Worm (Caenorhabditis elegans): ENCODE data around the gene K02G10.5.

The K02G10.5 gene

DNA sequence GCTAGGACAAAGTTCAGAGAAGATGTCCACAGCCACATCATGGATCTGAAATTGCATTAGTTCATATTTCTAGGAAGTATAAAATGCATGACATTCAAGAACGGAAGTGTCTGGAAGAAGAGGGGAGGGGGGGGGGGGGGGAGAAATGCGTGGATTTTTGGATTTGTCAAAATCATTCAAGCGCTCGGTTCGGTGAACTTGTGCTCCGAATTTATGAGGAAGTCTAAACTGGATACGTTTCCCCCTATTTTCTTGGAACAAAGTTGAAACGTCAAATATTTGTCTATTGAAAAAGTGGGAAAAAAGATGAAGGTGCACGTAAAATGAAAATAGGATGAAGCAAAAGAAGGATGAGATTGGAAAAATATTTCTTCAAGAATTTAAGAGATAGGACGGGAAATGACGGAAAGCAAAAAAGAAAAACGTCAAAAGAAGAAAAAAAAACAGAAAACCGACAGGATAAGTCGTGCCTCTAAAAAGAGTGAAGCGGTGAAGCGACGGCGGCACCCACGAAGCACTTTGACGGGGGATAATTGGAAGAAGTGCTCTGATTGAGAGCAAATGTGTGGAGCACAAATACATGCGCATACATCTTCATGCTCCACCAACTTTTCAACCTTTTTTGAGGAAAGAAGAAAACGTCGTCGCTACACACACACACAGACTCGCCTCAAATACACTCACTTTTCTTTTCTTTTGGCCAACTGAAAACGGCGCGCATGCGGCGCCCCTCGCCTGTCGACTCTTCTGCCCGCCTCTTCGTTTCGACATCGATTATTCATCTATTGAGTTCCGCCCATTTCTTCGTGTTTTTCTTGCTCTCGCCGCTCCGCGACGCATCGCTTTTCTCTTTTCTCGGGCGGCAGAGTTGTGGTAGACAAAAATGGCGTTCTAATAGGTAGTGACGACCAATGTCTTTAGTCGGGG is 29.9 kb upstream of the K02G10.5 start, which contains the start of gene F55D10.4:
Gene F55D10.4 (minus strand): TSS at position 51 of the 927 bp plus-strand sequence.
- TF ChIP-seq tbx-7 (tag; optimal IDR thresholded peaks at IDR 0.05) (no peak), ceh-22 (tag; optimal IDR thresholded peaks at IDR 0.05) (no peak), ceh-14 (tag; optimal IDR thresholded peaks at IDR 0.05) (peak; percentile 13), unc-42 (tag; optimal IDR thresholded peaks at IDR 0.05) (peak; percentile 80), ceh-31 (tag; optimal IDR thresholded peaks at IDR 0.05) (peak; percentile 45), ceh-48 (tag; optimal IDR thresholded peaks at IDR 0.05) (peak; percentile 2)

DNA sequence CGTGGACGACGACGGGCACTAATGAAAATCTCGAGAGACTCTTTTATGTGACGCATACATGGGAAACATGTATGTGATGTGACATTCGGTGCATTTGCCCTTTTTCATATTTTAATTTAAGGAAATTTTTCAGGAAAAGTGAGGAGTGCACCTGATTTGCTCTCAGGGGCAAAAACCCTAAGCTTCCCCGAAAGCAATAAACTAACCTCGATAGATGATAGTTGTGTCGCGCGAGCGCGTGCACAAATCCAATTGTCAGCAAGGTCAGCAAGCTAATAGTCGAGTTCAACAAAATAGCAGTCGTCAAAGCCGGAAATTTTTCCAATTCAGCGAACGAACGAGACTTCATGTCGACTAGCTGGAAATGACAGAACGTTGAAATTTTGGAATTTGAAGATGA is 27.1 kb upstream of the K02G10.5 start:
- TF ChIP-seq unc-42 (tag; optimal IDR thresholded peaks at IDR 0.05): peak; percentile 72
- no peak for TF ChIP-seq syd-9 (tag; optimal IDR thresholded peaks at IDR 0.05)

DNA sequence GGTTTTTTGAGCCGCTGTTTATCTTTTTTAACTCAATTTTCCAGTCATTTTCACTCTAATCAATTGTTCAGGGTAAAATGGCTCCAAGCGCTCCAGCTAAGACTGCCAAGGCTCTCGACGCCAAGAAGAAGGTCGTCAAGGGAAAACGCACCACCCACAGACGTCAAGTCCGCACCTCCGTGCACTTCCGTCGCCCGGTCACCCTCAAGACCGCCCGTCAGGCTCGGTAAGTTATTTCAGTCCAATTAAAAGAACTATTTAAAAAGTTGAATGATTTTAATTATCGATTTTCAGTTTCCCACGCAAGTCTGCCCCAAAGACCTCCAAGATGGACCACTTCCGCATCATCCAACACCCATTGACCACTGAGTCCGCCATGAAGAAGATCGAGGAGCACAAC is 24.1 kb upstream of the K02G10.5 start, which contains the start of gene rpl-25.1:
Gene rpl-25.1 (plus strand): TSS at position 72 of the 400 bp plus-strand sequence.
- TF ChIP-seq hlh-8 (tag; optimal IDR thresholded peaks at IDR 0.05): no peak
- TF ChIP-seq ceh-34 (tag; optimal IDR thresholded peaks at IDR 0.05): no peak
- no peak for TF ChIP-seq ceh-30 (tag; optimal IDR thresholded peaks at IDR 0.05)
- TF ChIP-seq zip-5 (tag; optimal IDR thresholded peaks at IDR 0.05): no peak
- TF ChIP-seq pat-9 (tag; optimal IDR thresholded peaks at IDR 0.05): no peak
- no peak for TF ChIP-seq sox-4 (tag; optimal IDR thresholded peaks at IDR 0.05)
- TF ChIP-seq rnt-1 (tag; optimal IDR thresholded peaks at IDR 0.05): no peak
- no peak for TF ChIP-seq hlh-6 (tag; optimal IDR thresholded peaks at IDR 0.05)
- no peak for TF ChIP-seq ceh-6 (GFP tag; optimal IDR thresholded peaks at IDR 0.05)
- TF ChIP-seq sox-2 (GFP tag; IDR thresholded peaks at IDR 0.05): no peak
- TF ChIP-seq pag-3 (tag; optimal IDR thresholded peaks at IDR 0.05; ENCODE audit: borderline replicate concordance): no peak
- no peak for TF ChIP-seq nhr-232 (tag; optimal IDR thresholded peaks at IDR 0.05)
- no peak for TF ChIP-seq C38D4.7 (GFP tag; optimal IDR thresholded peaks at IDR 0.05)
- no peak for TF ChIP-seq syd-9 (tag; optimal IDR thresholded peaks at IDR 0.05)
- TF ChIP-seq sdc-2 (tag; optimal IDR thresholded peaks at IDR 0.05): no peak
- no peak for TF ChIP-seq nfya-1 (tag; optimal IDR thresholded peaks at IDR 0.05)
- TF ChIP-seq fkh-10 (GFP tag; optimal IDR thresholded peaks at IDR 0.05): no peak
- no peak for TF ChIP-seq nhr-11 (tag; optimal IDR thresholded peaks at IDR 0.05)
- no peak for TF ChIP-seq pax-1 (tag; optimal IDR thresholded peaks at IDR 0.05)

DNA sequence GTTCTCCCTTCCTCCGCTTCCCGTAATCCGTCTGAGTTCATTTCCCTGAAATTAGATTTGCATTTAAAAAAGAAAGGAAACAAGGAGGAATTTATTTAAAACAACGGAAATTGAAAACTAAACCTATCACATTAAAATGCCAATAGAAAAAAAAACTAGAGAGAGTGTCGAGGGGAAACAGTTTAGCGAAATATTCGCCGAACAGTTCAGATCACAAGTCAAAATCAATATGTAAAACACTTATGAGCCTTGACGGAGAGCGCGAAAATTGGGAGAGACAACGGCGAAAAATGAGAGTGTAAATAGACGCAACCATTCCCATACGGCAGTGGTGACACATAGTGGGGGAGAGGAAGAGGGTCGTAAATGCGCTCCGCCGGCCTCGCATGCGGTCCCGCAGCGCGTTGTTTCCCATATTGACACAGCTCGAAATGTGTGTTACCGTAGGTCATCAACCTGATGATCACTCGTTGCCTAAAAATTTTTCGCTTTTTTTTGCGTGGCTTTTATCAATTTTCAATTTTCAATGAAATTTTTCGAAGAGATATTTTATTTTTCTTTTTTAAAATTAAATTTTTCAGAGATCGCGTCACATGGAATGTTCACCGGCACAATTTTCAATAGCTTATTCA is 20.8 kb upstream of the K02G10.5 start, which contains the start of the genes dnj-14 and glit-1:
Gene dnj-14 (minus strand): TSS at position 51 of the 632 bp plus-strand sequence.
Gene glit-1 (plus strand): TSS at position 582 of the 632 bp plus-strand sequence.
- peak; percentile 43 for TF ChIP-seq ceh-14 (tag; optimal IDR thresholded peaks at IDR 0.05)
- no peak for TF ChIP-seq ceh-30 (tag; optimal IDR thresholded peaks at IDR 0.05)
- no peak for TF ChIP-seq sox-2 (GFP tag; IDR thresholded peaks at IDR 0.05)
- peak; percentile 64 for TF ChIP-seq F13H6.1 (tag; optimal IDR thresholded peaks at IDR 0.05)
- TF ChIP-seq unc-55 (GFP tag; optimal IDR thresholded peaks at IDR 0.05): peak; percentile 85
- no peak for TF ChIP-seq npax-4 (tag; optimal IDR thresholded peaks at IDR 0.05)
- TF ChIP-seq Y22D7AL.16 (tag; optimal IDR thresholded peaks at IDR 0.05): no peak
- TF ChIP-seq nfya-1 (tag; optimal IDR thresholded peaks at IDR 0.05): peak; percentile 91
- TF ChIP-seq hlh-30 (tag; optimal IDR thresholded peaks at IDR 0.05; ENCODE audit: insufficient read depth): peak; percentile 83
- peak; percentile 44 for TF ChIP-seq ceh-48 (tag; optimal IDR thresholded peaks at IDR 0.05)
- peak; percentile 16 for TF ChIP-seq K09A11.1 (tag; optimal IDR thresholded peaks at IDR 0.05; ENCODE audit: insufficient read depth)
- no peak for TF ChIP-seq dmd-4 (tag; optimal IDR thresholded peaks at IDR 0.05; ENCODE audit: borderline replicate concordance)
- TF ChIP-seq rnt-1 (tag; optimal IDR thresholded peaks at IDR 0.05): peak; percentile 73
- TF ChIP-seq ceh-22 (tag; optimal IDR thresholded peaks at IDR 0.05): peak; percentile 21
- TF ChIP-seq ceh-31 (tag; optimal IDR thresholded peaks at IDR 0.05): peak; percentile 88
- no peak for TF ChIP-seq K02D7.2 (tag; optimal IDR thresholded peaks at IDR 0.05)
- no peak for TF ChIP-seq hlh-6 (tag; optimal IDR thresholded peaks at IDR 0.05)
- TF ChIP-seq madf-2 (tag; optimal IDR thresholded peaks at IDR 0.05): peak; percentile 45
- peak; percentile 85 for TF ChIP-seq ceh-18 (tag; optimal IDR thresholded peaks at IDR 0.05)
- peak; percentile 54 for TF ChIP-seq ceh-19 (GFP tag; optimal IDR thresholded peaks at IDR 0.05)
- TF ChIP-seq fkh-6 (tag; optimal IDR thresholded peaks at IDR 0.05): peak; percentile 23
- peak; percentile 38 for TF ChIP-seq dve-1 (tag; optimal IDR thresholded peaks at IDR 0.05)
- peak; percentile 68 for TF ChIP-seq elt-2 (tag; optimal IDR thresholded peaks at IDR 0.05)
- TF ChIP-seq tbx-7 (tag; optimal IDR thresholded peaks at IDR 0.05): no peak
- TF ChIP-seq lim-6 (tag; optimal IDR thresholded peaks at IDR 0.05): peak; percentile 6
- 0 out of 2 replicates have a peak, but pooled peaks have one; percentile 9 for TF ChIP-seq ceh-45 (GFP tag; IDR thresholded peaks at IDR 0.05)
- TF ChIP-seq hlh-8 (tag; optimal IDR thresholded peaks at IDR 0.05): peak; percentile 66
- TF ChIP-seq gmeb-2 (tag; optimal IDR thresholded peaks at IDR 0.05): peak; percentile 27
- peak; percentile 78 for TF ChIP-seq sdc-2 (tag; optimal IDR thresholded peaks at IDR 0.05)
